Fruit fly (Drosophila melanogaster) whole organism, prepupa: Measurements from ENCODE around the gene tey.

Source experiments
- CG3919 ChIP-seq: fragments of 200-800 bp; sonication (Bioruptor generic); optimal IDR thresholded peaks from 3 replicates; lab custom pipeline; 2016; ENCODE audit warnings: missing biosample characterization, missing genetic modification characterization
- CG6854 ChIP-seq: fragments of 200-800 bp; sonication (Bioruptor generic); optimal IDR thresholded peaks from 2 replicates; lab custom pipeline; 2017; ENCODE audit warnings: missing biosample characterization, mild to moderate bottlenecking, missing genetic modification characterization
- salr ChIP-seq, 2 experiments: fragments of 200-800 bp; sonication (Bioruptor generic); optimal IDR thresholded peaks; 3 replicates each; lab custom pipeline; 2016 to 2018; ENCODE audit warnings: missing biosample characterization in 2 of 2, missing genetic modification characterization in 2 of 2, mild to moderate bottlenecking in 1 of 2

- TF ChIP-seq CG3919 (no peak), salr (GFP tag; optimal IDR thresholded peaks at IDR 0.05; lab: Kevin White, UChicago) (no peak), CG6854 (GFP tag; lab: Kevin White, UChicago) (no peak)
Measured at dm6 chr3L:19636821-19637460, 27.0 kb downstream of the tey start.
